Fruit fly (Drosophila melanogaster) whole organism, wandering third instar larva: ENCODE data around the gene CG14270.
A peak's percentile ranks its signal among the peaks of the same experiment; 100 is the strongest.

Experiments used
- Abd-B ChIP-seq: fragments of >200 bp; optimal IDR thresholded peaks from 2 replicates; lab custom pipeline; 2017; ENCODE audit warnings: missing biosample characterization, missing genetic modification characterization
- Dfd ChIP-seq: fragments of >200 bp; optimal IDR thresholded peaks from 2 replicates; lab custom pipeline; 2017; ENCODE audit warnings: missing biosample characterization, missing genetic modification characterization
- Myc ChIP-seq: fragments of >200 bp; optimal IDR thresholded peaks from 2 replicates; lab custom pipeline; 2017
- Vsx2 ChIP-seq: fragments of 200-300, 225-300 bp; sonication (Bioruptor generic); optimal IDR thresholded peaks from 2 replicates; lab custom pipeline; 2018; ENCODE audit warnings: missing biosample characterization, missing genetic modification characterization; ENCODE audit not compliant: partially characterized antibody
- dmrt93B ChIP-seq: fragments of 200-800 bp; sonication (Bioruptor generic); optimal IDR thresholded peaks from 2 replicates; lab custom pipeline; 2018; ENCODE audit warnings: missing biosample characterization, mild to moderate bottlenecking, missing genetic modification characterization
- dsf ChIP-seq: sonication (Bioruptor generic); optimal IDR thresholded peaks from 2 replicates; lab custom pipeline; 2016; ENCODE audit warnings: missing biosample characterization, missing genetic modification characterization, borderline replicate concordance
- h ChIP-seq: fragments of 200-800 bp; sonication (Bioruptor generic); optimal IDR thresholded peaks from 3 replicates; lab custom pipeline; 2016; ENCODE audit warnings: missing biosample characterization, mild to moderate bottlenecking, missing genetic modification characterization
- lola ChIP-seq: fragments of >200 bp; optimal IDR thresholded peaks from 2 replicates; lab custom pipeline; 2017; ENCODE audit warnings: missing biosample characterization, missing genetic modification characterization
- pan ChIP-seq: fragments of >200 bp; optimal IDR thresholded peaks from 2 replicates; lab custom pipeline; 2017
- psq ChIP-seq: fragments of 200-800 bp; sonication (Bioruptor generic); optimal IDR thresholded peaks from 3 replicates; lab custom pipeline; 2017; ENCODE audit warnings: missing biosample characterization, mild to moderate bottlenecking, missing genetic modification characterization, moderate library complexity
- rgr ChIP-seq: fragments of 200-800 bp; sonication (Bioruptor generic); optimal IDR thresholded peaks from 3 replicates; lab custom pipeline; 2016; ENCODE audit warnings: missing biosample characterization, mild to moderate bottlenecking, missing genetic modification characterization
- tai ChIP-seq: sonication (Bioruptor generic); optimal IDR thresholded peaks from 2 replicates; lab custom pipeline; 2016; ENCODE audit warnings: missing biosample characterization, missing genetic modification characterization
- usp ChIP-seq: fragments of >200 bp; optimal IDR thresholded peaks from 2 replicates; lab custom pipeline; 2017; ENCODE audit warnings: missing biosample characterization, missing genetic modification characterization

dm6 chrX:3476009-3476408 lies 9.2 kb downstream of the CG14270 start:
- no peak for TF ChIP-seq usp (GFP tag; lab: Kevin White, UChicago)
- no peak for TF ChIP-seq Abd-B
- peak; percentile 25 for TF ChIP-seq psq (GFP tag; lab: Kevin White, UChicago)
- no peak for TF ChIP-seq tai (GFP tag; lab: Kevin White, UChicago)
- no peak for TF ChIP-seq pan (lab: Kevin White, UChicago)
- peak; percentile 22 for TF ChIP-seq dmrt93B
- no peak for TF ChIP-seq lola
- TF ChIP-seq Dfd: no peak
- TF ChIP-seq h (GFP tag; lab: Kevin White, UChicago): peak; percentile 69
- no peak for TF ChIP-seq dsf (GFP tag; lab: Kevin White, UChicago)
- TF ChIP-seq Myc (lab: Kevin White, UChicago): no peak
- peak; percentile 55 for TF ChIP-seq rgr (GFP tag; lab: Kevin White, UChicago)
- no peak for TF ChIP-seq Vsx2 (GFP tag; lab: Kevin White, UChicago)
